Worm (Caenorhabditis elegans): ENCODE data around the gene pgp-3.

- TF ChIP-seq lin-13 (tag; optimal IDR thresholded peaks at IDR 0.05), result no peak
- no peak for TF ChIP-seq elt-3 (tag; optimal IDR thresholded peaks at IDR 0.05)
- TF ChIP-seq nhr-76 (tag; optimal IDR thresholded peaks at IDR 0.05), result no peak
- no peak for TF ChIP-seq pha-4 (tag; optimal IDR thresholded peaks at IDR 0.05)
- no peak for TF ChIP-seq unc-39 (tag; optimal IDR thresholded peaks at IDR 0.05)
- no peak for TF ChIP-seq ces-1 (GFP tag; optimal IDR thresholded peaks at IDR 0.05)
- no peak for TF ChIP-seq lsy-2 (tag; optimal IDR thresholded peaks at IDR 0.05)
- no peak for TF ChIP-seq nhr-237 (tag; optimal IDR thresholded peaks at IDR 0.05)
- TF ChIP-seq nhr-28 (tag; optimal IDR thresholded peaks at IDR 0.05), result no peak
- TF ChIP-seq unc-62 (GFP tag; optimal IDR thresholded peaks at IDR 0.05), result no peak
- no peak for TF ChIP-seq ceh-43 (GFP tag; optimal IDR thresholded peaks at IDR 0.05)
These were observed 35.2 kb upstream of the pgp-3 start, which contains the start of gene nlp-57 for ce11 chrX:11316750-11317149.

All from whole organism, mixed stage, embryonic.